Fruit fly (Drosophila melanogaster) whole organism, embryonic: Measurements from ENCODE around the gene CG14431.

ENCODE experiments used
- CG10147 ChIP-seq: fragments of 200-800 bp; sonication (Bioruptor generic); optimal IDR thresholded peaks from 2 replicates; lab custom pipeline; 2019; ENCODE audit warnings: missing biosample characterization, mild to moderate bottlenecking, missing genetic modification characterization, moderate library complexity
- CG1024 ChIP-seq: fragments of 200-800 bp; sonication (Bioruptor generic); IDR thresholded peaks from 2 replicates; pipeline ENCODE4 v1.3.6; 2022; ENCODE audit warnings: missing biosample characterization, missing genetic modification characterization
- CG10267 ChIP-seq: fragments of 200-800 bp; sonication (Bioruptor generic); optimal IDR thresholded peaks from 2 replicates; lab custom pipeline; 2018; ENCODE audit warnings: missing biosample characterization, mild to moderate bottlenecking, missing genetic modification characterization, moderate library complexity
- CG10565 ChIP-seq: fragments of 200-800 bp; sonication (Bioruptor generic); optimal IDR thresholded peaks from 3 replicates; lab custom pipeline; 2016; ENCODE audit warnings: missing biosample characterization, mild to moderate bottlenecking, missing genetic modification characterization
- CG11093 ChIP-seq: fragments of 200-800 bp; sonication (Bioruptor generic); IDR thresholded peaks from 3 replicates; pipeline ENCODE4 v1.3.6; 2022; ENCODE audit warnings: missing biosample characterization, missing genetic modification characterization
- CG12219 ChIP-seq: fragments of 200-800 bp; sonication (Bioruptor generic); optimal IDR thresholded peaks from 3 replicates; lab custom pipeline; 2018; ENCODE audit warnings: missing biosample characterization, mild to moderate bottlenecking, missing genetic modification characterization
- CG14965 ChIP-seq: fragments of 200-800 bp; sonication (Bioruptor generic); optimal IDR thresholded peaks from 2 replicates; lab custom pipeline; 2016; ENCODE audit warnings: missing biosample characterization, missing genetic modification characterization, borderline replicate concordance
- CG1647 ChIP-seq: fragments of 200-800 bp; sonication (Bioruptor generic); optimal IDR thresholded peaks from 3 replicates; lab custom pipeline; 2016; ENCODE audit warnings: missing biosample characterization, missing genetic modification characterization
- CG17328 ChIP-seq: fragments of 200-800 bp; sonication (Bioruptor generic); IDR thresholded peaks from 2 replicates; pipeline ENCODE4 v1.3.6; 2022; ENCODE audit warnings: missing biosample characterization, missing genetic modification characterization
- CG17361 ChIP-seq: fragments of 200-800 bp; sonication (Bioruptor generic); IDR thresholded peaks from 3 replicates; pipeline ENCODE4 v1.3.6; 2022; ENCODE audit warnings: missing biosample characterization, missing genetic modification characterization
- CG17912 ChIP-seq: fragments of 200-800 bp; sonication (Bioruptor generic); optimal IDR thresholded peaks from 2 replicates; lab custom pipeline; 2018; ENCODE audit warnings: missing biosample characterization, mild to moderate bottlenecking, missing genetic modification characterization
- CG31224 ChIP-seq: fragments of 200-800 bp; sonication (Bioruptor generic); IDR thresholded peaks from 2 replicates; pipeline ENCODE4 v1.3.6; 2022; ENCODE audit warnings: missing biosample characterization, missing genetic modification characterization
- CG3163 ChIP-seq: fragments of 200-800 bp; sonication (Bioruptor generic); optimal IDR thresholded peaks from 3 replicates; lab custom pipeline; 2016; ENCODE audit warnings: missing biosample characterization, missing genetic modification characterization
- CG3995 ChIP-seq: fragments of 200-800 bp; sonication (Bioruptor generic); optimal IDR thresholded peaks from 3 replicates; lab custom pipeline; 2016; ENCODE audit warnings: missing biosample characterization, missing genetic modification characterization
- CG5180 ChIP-seq: fragments of 200-800 bp; sonication (Bioruptor generic); optimal IDR thresholded peaks from 3 replicates; lab custom pipeline; 2017; ENCODE audit warnings: missing biosample characterization, missing genetic modification characterization, mild to moderate bottlenecking, moderate library complexity, missing genetic modification reagents
- CG6272 ChIP-seq: fragments of 200-800 bp; sonication (Bioruptor generic); IDR thresholded peaks from 2 replicates; pipeline ENCODE4 v1.3.6; 2022; ENCODE audit warnings: missing biosample characterization, missing genetic modification characterization
- CG8089 ChIP-seq: fragments of 200-800 bp; sonication (Bioruptor generic); optimal IDR thresholded peaks from 3 replicates; lab custom pipeline; 2016; ENCODE audit warnings: missing biosample characterization, missing genetic modification characterization
- CG8478 ChIP-seq: fragments of >200 bp; optimal IDR thresholded peaks from 2 replicates; lab custom pipeline; 2018
- CG9437 ChIP-seq: fragments of 200-800 bp; sonication (Bioruptor generic); optimal IDR thresholded peaks from 2 replicates; lab custom pipeline; 2018; ENCODE audit warnings: missing biosample characterization, mild to moderate bottlenecking, missing genetic modification characterization
- CG9727 ChIP-seq: fragments of 200-800 bp; sonication (Bioruptor generic); optimal IDR thresholded peaks from 3 replicates; lab custom pipeline; 2017; ENCODE audit warnings: missing biosample characterization, mild to moderate bottlenecking, missing genetic modification characterization
- CG9932 ChIP-seq: fragments of 200-800 bp; sonication (Bioruptor generic); IDR thresholded peaks from 2 replicates; pipeline ENCODE4 v1.3.6; 2022; ENCODE audit warnings: missing biosample characterization, missing genetic modification characterization
- D ChIP-seq, 2 experiments: fragments of 200-800 bp in 1 of 2; fragments of >200 bp in 1 of 2; sonication (Bioruptor generic) in 1 of 2; optimal IDR thresholded peaks; 2 replicates in 1 of 2; 3 replicates in 1 of 2; lab custom pipeline; 2017; ENCODE audit warnings: mild to moderate bottlenecking in 1 of 2, missing biosample characterization in 1 of 2, missing genetic modification characterization in 1 of 2, missing genetic modification reagents in 1 of 2
- Doc2 ChIP-seq: fragments of 200-800 bp; sonication (Bioruptor generic); IDR thresholded peaks from 2 replicates; pipeline ENCODE4 v1.3.6; 2022; ENCODE audit warnings: missing biosample characterization, missing genetic modification characterization
- HLH4C ChIP-seq: fragments of 200-800 bp; sonication (Bioruptor generic); IDR thresholded peaks from 3 replicates; pipeline ENCODE4 v1.3.6; 2022; ENCODE audit warnings: missing biosample characterization, missing genetic modification characterization; ENCODE audit not compliant: partially characterized antibody
- Hmr ChIP-seq: fragments of 200-800 bp; sonication (Bioruptor generic); optimal IDR thresholded peaks from 3 replicates; lab custom pipeline; 2017; ENCODE audit warnings: mild to moderate bottlenecking, missing biosample characterization, missing genetic modification reagents, missing genetic modification characterization
- Hsf ChIP-seq: fragments of 200-800 bp; sonication (Bioruptor generic); optimal IDR thresholded peaks from 3 replicates; lab custom pipeline; 2016; ENCODE audit warnings: missing biosample characterization, missing genetic modification characterization
- Lim3 ChIP-seq: fragments of 200-800 bp; sonication (Bioruptor generic); IDR thresholded peaks from 2 replicates; pipeline ENCODE4 v1.3.6; 2022; ENCODE audit warnings: missing biosample characterization, missing genetic modification characterization
- Mad ChIP-seq: fragments of 200-800 bp; sonication (Bioruptor generic); optimal IDR thresholded peaks from 2 replicates; lab custom pipeline; 2016; ENCODE audit warnings: missing biosample characterization, missing genetic modification characterization
- Nf-YB ChIP-seq: fragments of 200-800 bp; sonication (Bioruptor generic); optimal IDR thresholded peaks from 3 replicates; lab custom pipeline; 2019; ENCODE audit warnings: missing biosample characterization, mild to moderate bottlenecking, missing genetic modification characterization, moderate library complexity
- ab ChIP-seq: fragments of 200-800 bp; sonication (Bioruptor generic); optimal IDR thresholded peaks from 2 replicates; lab custom pipeline; 2016; ENCODE audit warnings: missing biosample characterization, missing genetic modification characterization
- al ChIP-seq: fragments of 200-800 bp; sonication (Bioruptor generic); IDR thresholded peaks from 2 replicates; pipeline ENCODE4 v1.3.6; 2022; ENCODE audit warnings: missing biosample characterization, missing genetic modification characterization
- ase ChIP-seq: fragments of 200-800 bp; sonication (Bioruptor generic); IDR thresholded peaks from 3 replicates; pipeline ENCODE4 v1.3.6; 2022; ENCODE audit warnings: missing biosample characterization, missing genetic modification characterization
- cato ChIP-seq: fragments of 200-800 bp; sonication (Bioruptor generic); optimal IDR thresholded peaks from 2 replicates; lab custom pipeline; 2016; ENCODE audit warnings: missing biosample characterization, missing genetic modification characterization, borderline replicate concordance
- ci ChIP-seq: fragments of 200-800 bp; sonication (Bioruptor generic); IDR thresholded peaks from 3 replicates; pipeline ENCODE4 v1.3.6; 2022; ENCODE audit warnings: missing biosample characterization, missing genetic modification characterization
- crol ChIP-seq: fragments of 200-800 bp; sonication (Bioruptor generic); IDR thresholded peaks from 2 replicates; pipeline ENCODE4 v1.3.6; 2022; ENCODE audit warnings: missing biosample characterization, missing genetic modification characterization
- dan ChIP-seq: fragments of 200-800 bp; sonication (Bioruptor generic); IDR thresholded peaks from 2 replicates; pipeline ENCODE4 v1.3.6; 2022; ENCODE audit warnings: missing biosample characterization, missing genetic modification characterization
- dimm ChIP-seq: fragments of 200-800 bp; sonication (Bioruptor generic); IDR thresholded peaks from 2 replicates; pipeline ENCODE4 v1.3.6; 2022; ENCODE audit warnings: missing biosample characterization, missing genetic modification characterization
- fd96Cb ChIP-seq: fragments of 200-800 bp; sonication (Bioruptor generic); optimal IDR thresholded peaks from 2 replicates; lab custom pipeline; 2018; ENCODE audit warnings: missing biosample characterization, mild to moderate bottlenecking, missing genetic modification characterization, moderate library complexity
- grn ChIP-seq: fragments of 200-800 bp; sonication (Bioruptor generic); optimal IDR thresholded peaks from 3 replicates; lab custom pipeline; 2017; ENCODE audit warnings: missing biosample characterization, missing genetic modification characterization
- gt ChIP-seq: fragments of 200-800 bp; sonication (Bioruptor generic); IDR thresholded peaks from 2 replicates; pipeline ENCODE4 v1.3.6; 2022; ENCODE audit warnings: missing biosample characterization, missing genetic modification characterization
- kay ChIP-seq: fragments of 200-800 bp; sonication (Bioruptor generic); optimal IDR thresholded peaks from 2 replicates; lab custom pipeline; 2016; ENCODE audit warnings: missing biosample characterization, missing genetic modification characterization
- kni ChIP-seq: fragments of 200-800 bp; sonication (Bioruptor generic); optimal IDR thresholded peaks from 3 replicates; lab custom pipeline; 2017; ENCODE audit warnings: mild to moderate bottlenecking, missing biosample characterization, missing genetic modification reagents, missing genetic modification characterization
- lbe ChIP-seq: fragments of 200-800 bp; sonication (Bioruptor generic); optimal IDR thresholded peaks from 2 replicates; lab custom pipeline; 2016; ENCODE audit warnings: missing biosample characterization, mild to moderate bottlenecking, missing genetic modification characterization
- lola ChIP-seq, 3 experiments: fragments of >200 bp in 2 of 3; fragments of 200-800 bp in 1 of 3; sonication (Bioruptor generic) in 1 of 3; optimal IDR thresholded peaks; 2 replicates each; lab custom pipeline; 2017 to 2019; ENCODE audit warnings: missing biosample characterization in 3 of 3, missing genetic modification characterization in 3 of 3, mild to moderate bottlenecking in 1 of 3, moderate library complexity in 1 of 3
- mam ChIP-seq: fragments of 200-800 bp; sonication (Bioruptor generic); optimal IDR thresholded peaks from 3 replicates; lab custom pipeline; 2016; ENCODE audit warnings: missing biosample characterization, missing genetic modification characterization
- phol ChIP-seq: fragments of 200-800 bp; sonication (Bioruptor generic); optimal IDR thresholded peaks from 3 replicates; lab custom pipeline; 2018; ENCODE audit warnings: missing biosample characterization, mild to moderate bottlenecking, missing genetic modification characterization, moderate library complexity
- row ChIP-seq: fragments of 200-800 bp; sonication (Bioruptor generic); IDR thresholded peaks from 3 replicates; pipeline ENCODE4 v1.3.6; 2022; ENCODE audit warnings: missing biosample characterization, missing genetic modification characterization
- sens-2 ChIP-seq: fragments of 200-800 bp; sonication (Bioruptor generic); IDR thresholded peaks from 2 replicates; pipeline ENCODE4 v1.3.6; 2022; ENCODE audit warnings: missing biosample characterization, missing genetic modification characterization
- slbo ChIP-seq: fragments of 200-800 bp; sonication (Bioruptor generic); IDR thresholded peaks from 2 replicates; pipeline ENCODE4 v1.3.6; 2022; ENCODE audit warnings: missing biosample characterization, missing genetic modification characterization
- sr ChIP-seq: fragments of 200-800 bp; sonication (Bioruptor generic); IDR thresholded peaks from 3 replicates; pipeline ENCODE4 v1.3.6; 2022; ENCODE audit warnings: missing biosample characterization, missing genetic modification characterization
- toy ChIP-seq: fragments of 200-800 bp; sonication (Bioruptor generic); IDR thresholded peaks from 2 replicates; pipeline ENCODE4 v1.3.6; 2022; ENCODE audit warnings: missing biosample characterization, missing genetic modification characterization

The CG14431 gene

DNA sequence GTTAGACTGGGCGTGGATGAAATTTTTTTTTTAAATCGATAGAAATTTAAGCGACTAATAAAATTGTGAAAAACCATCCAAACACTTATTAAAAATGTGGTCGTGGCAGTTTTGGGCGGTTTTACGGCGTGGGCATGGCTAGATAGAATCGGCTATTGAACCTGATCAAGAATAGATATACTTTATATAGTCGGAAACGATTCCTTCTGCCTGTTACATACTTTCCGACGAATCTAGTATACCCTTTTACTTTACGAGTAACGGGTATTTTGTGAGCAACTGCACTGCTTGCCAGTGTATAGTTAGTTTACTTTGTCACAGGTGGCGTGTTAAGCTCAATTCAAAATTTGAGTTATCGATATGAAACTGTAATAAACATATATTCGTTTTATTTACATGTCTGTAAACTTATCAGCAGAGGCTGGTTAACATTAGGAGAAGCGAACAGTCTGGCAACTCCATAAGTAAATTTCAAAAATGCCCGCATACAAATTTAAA, 106.9 kb downstream of the CG14431 start (continued):
- TF ChIP-seq CG11093 (GFP tag; lab: Robert Waterston, UW) (peak; percentile 45; the same call in 2 of the 3 replicates), CG31224 (GFP tag; lab: Robert Waterston, UW) (no peak), CG3163 (GFP tag; lab: Kevin White, UChicago) (peak; percentile 22), CG17328 (GFP tag; lab: Robert Waterston, UW) (no peak), Lim3 (no peak), lola (GFP tag; optimal IDR thresholded peaks at IDR 0.05; lab: Kevin White, UChicago) (no peak), crol (GFP tag; lab: Robert Waterston, UW) (no peak), sr (0 out of 3 replicates have a peak, but pooled peaks have one; percentile 18), CG8089 (no peak), mam (GFP tag; lab: Kevin White, UChicago) (peak; percentile 74), HLH4C (no peak), CG1024 (GFP tag; lab: Robert Waterston, UW) (0 out of 2 replicates have a peak, but pooled peaks have one; percentile 3), CG6272 (GFP tag; lab: Robert Waterston, UW) (peak; percentile 31; the same call in 1 of the 2 replicates), lbe (GFP tag; lab: Kevin White, UChicago) (no peak), CG10565 (GFP tag; lab: Kevin White, UChicago) (no peak), ci (GFP tag; lab: Robert Waterston, UW) (peak; percentile 71), CG12219 (GFP tag; lab: Kevin White, UChicago) (no peak), D (optimal IDR thresholded peaks at IDR 0.05; lab: Kevin White, UChicago) (no peak), D (GFP tag; optimal IDR thresholded peaks at IDR 0.05; lab: Kevin White, UChicago) (no peak), slbo (GFP tag; lab: Robert Waterston, UW) (peak; percentile 65), CG10267 (peak; percentile 41), dan (no peak), Doc2 (GFP tag; lab: Robert Waterston, UW) (no peak), kni (GFP tag; lab: Kevin White, UChicago) (no peak), Hmr (GFP tag; lab: Kevin White, UChicago) (peak; percentile 63), phol (tag; lab: Kevin White, UChicago) (peak; percentile 19), fd96Cb (tag; lab: Kevin White, UChicago) (no peak), CG17361 (0 out of 3 replicates have a peak, but pooled peaks have one; percentile 42), CG1647 (GFP tag; lab: Kevin White, UChicago) (no peak), ab (GFP tag; lab: Kevin White, UChicago) (no peak), row (GFP tag; lab: Robert Waterston, UW) (peak; percentile 86), toy (no peak), CG14965 (GFP tag; lab: Kevin White, UChicago) (no peak), CG3995 (GFP tag; lab: Kevin White, UChicago) (no peak), Mad (peak; percentile 27), CG9437 (GFP tag; lab: Kevin White, UChicago) (peak; percentile 8), kay (no peak), Hsf (peak; percentile 55), CG9932 (peak; percentile 71), Nf-YB (GFP tag; lab: Kevin White, UChicago) (no peak), ase (GFP tag; lab: Robert Waterston, UW) (peak; percentile 50; the same call in 1 of the 3 replicates), CG5180 (GFP tag; lab: Kevin White, UChicago) (no peak), dimm (GFP tag; lab: Robert Waterston, UW) (no peak), cato (GFP tag; lab: Kevin White, UChicago) (no peak), sens-2 (GFP tag; lab: Robert Waterston, UW) (peak; percentile 44; the same call in 1 of the 2 replicates), CG10147 (no peak), al (GFP tag; lab: Robert Waterston, UW) (peak; percentile 15; the same call in 1 of the 2 replicates), grn (no peak), CG8478 (lab: Kevin White, UChicago) (no peak), CG9727 (GFP tag; lab: Kevin White, UChicago) (peak; percentile 25), gt (GFP tag; lab: Robert Waterston, UW) (no peak), CG17912 (GFP tag; lab: Kevin White, UChicago) (peak; percentile 21)
